Fruit fly (Drosophila melanogaster) whole organism, wandering third instar larva: ENCODE results near the gene Cwc25.

ENCODE experiments used
- CG32264 ChIP-seq: fragments of 200-800 bp; sonication (Bioruptor generic); optimal IDR thresholded peaks from 2 replicates; lab custom pipeline; 2016; ENCODE audit warnings: missing biosample characterization, missing genetic modification characterization
- Hr78 ChIP-seq: fragments of >200 bp; optimal IDR thresholded peaks from 2 replicates; lab custom pipeline; 2017; ENCODE audit warnings: missing biosample characterization, missing genetic modification characterization
- sage ChIP-seq: fragments of 200-800 bp; sonication (Bioruptor generic); optimal IDR thresholded peaks from 2 replicates; lab custom pipeline; 2016; ENCODE audit warnings: missing biosample characterization, mild to moderate bottlenecking, missing genetic modification characterization

DNA sequence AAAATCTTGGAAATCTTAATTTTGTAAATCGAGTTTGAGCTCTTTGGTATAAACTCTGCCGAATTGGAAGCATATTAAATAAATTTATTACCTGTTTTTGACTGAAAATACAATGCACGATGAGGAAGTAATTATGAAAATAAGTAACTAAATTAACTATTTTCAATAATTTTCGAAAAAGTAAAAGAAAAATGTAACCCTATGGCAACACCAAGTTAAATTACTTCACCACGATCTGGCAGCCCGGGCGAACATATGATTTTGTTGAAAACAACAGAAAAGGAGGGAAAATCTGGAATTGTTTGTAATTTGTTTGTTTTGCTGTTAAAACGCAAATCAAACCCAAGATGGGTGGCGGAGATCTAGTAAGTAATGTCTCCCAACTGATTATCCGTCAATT lies at the start of gene Cwc25, which contains the start of gene CG9961:
- TF ChIP-seq sage (GFP tag; lab: Kevin White, UChicago) (no peak), Hr78 (GFP tag; lab: Kevin White, UChicago) (no peak), CG32264 (GFP tag; lab: Kevin White, UChicago) (no peak)
